Fruit fly (Drosophila melanogaster) whole organism, embryonic: ENCODE results near the gene Gdh.

Experiments
- Aef1 ChIP-seq: fragments of 200-800 bp; sonication (Bioruptor generic); IDR thresholded peaks from 3 replicates; pipeline ENCODE4 v1.3.6; 2022; ENCODE audit warnings: missing biosample characterization, missing genetic modification characterization
- Asciz ChIP-seq: fragments of 200-800 bp; sonication (Bioruptor generic); optimal IDR thresholded peaks from 2 replicates; lab custom pipeline; 2017; ENCODE audit warnings: missing biosample characterization, mild to moderate bottlenecking, missing genetic modification characterization, missing genetic modification reagents
- CG10147 ChIP-seq: fragments of 200-800 bp; sonication (Bioruptor generic); optimal IDR thresholded peaks from 2 replicates; lab custom pipeline; 2019; ENCODE audit warnings: missing biosample characterization, mild to moderate bottlenecking, missing genetic modification characterization, moderate library complexity
- CG12071 ChIP-seq: fragments of 200-800 bp; sonication (Bioruptor generic); optimal IDR thresholded peaks from 3 replicates; lab custom pipeline; 2018; ENCODE audit warnings: missing biosample characterization, mild to moderate bottlenecking, missing genetic modification characterization
- CG13424 ChIP-seq: fragments of 200-800 bp; sonication (Bioruptor generic); optimal IDR thresholded peaks from 2 replicates; lab custom pipeline; 2019; ENCODE audit warnings: missing biosample characterization, mild to moderate bottlenecking, missing genetic modification characterization, moderate library complexity
- CG14667 ChIP-seq: fragments of 200-800 bp; sonication (Bioruptor generic); IDR thresholded peaks from 2 replicates; pipeline ENCODE4 v1.3.6; 2022; ENCODE audit warnings: missing biosample characterization, missing genetic modification characterization
- CG15514 ChIP-seq: fragments of 200-800 bp; sonication (Bioruptor generic); optimal IDR thresholded peaks from 3 replicates; lab custom pipeline; 2017; ENCODE audit warnings: missing biosample characterization, missing genetic modification characterization, mild to moderate bottlenecking, moderate library complexity, missing genetic modification reagents
- CG1603 ChIP-seq: fragments of 200-800 bp; sonication (Bioruptor generic); optimal IDR thresholded peaks from 2 replicates; lab custom pipeline; 2019; ENCODE audit warnings: missing biosample characterization, mild to moderate bottlenecking, missing genetic modification characterization, moderate library complexity
- CG17385 ChIP-seq: fragments of 200-800 bp; sonication (Bioruptor generic); optimal IDR thresholded peaks from 3 replicates; lab custom pipeline; 2018; ENCODE audit warnings: missing biosample characterization, mild to moderate bottlenecking, missing genetic modification characterization
- CG17912 ChIP-seq: fragments of 200-800 bp; sonication (Bioruptor generic); optimal IDR thresholded peaks from 2 replicates; lab custom pipeline; 2018; ENCODE audit warnings: missing biosample characterization, mild to moderate bottlenecking, missing genetic modification characterization
- CG18619 ChIP-seq: fragments of 200-800 bp; sonication (Bioruptor generic); optimal IDR thresholded peaks from 3 replicates; lab custom pipeline; 2017; ENCODE audit warnings: missing biosample characterization, mild to moderate bottlenecking, missing genetic modification characterization
- CG3065 ChIP-seq: fragments of 200-800 bp; sonication (Bioruptor generic); optimal IDR thresholded peaks from 2 replicates; lab custom pipeline; 2016; ENCODE audit warnings: missing biosample characterization, missing genetic modification characterization
- CG31365 ChIP-seq: fragments of 200-800 bp; sonication (Bioruptor generic); optimal IDR thresholded peaks from 2 replicates; lab custom pipeline; 2018; ENCODE audit warnings: missing biosample characterization, mild to moderate bottlenecking, missing genetic modification characterization
- CG4282 ChIP-seq: fragments of 200-800 bp; sonication (Bioruptor generic); optimal IDR thresholded peaks from 2 replicates; lab custom pipeline; 2016; ENCODE audit warnings: missing biosample characterization, missing genetic modification characterization
- CG4820 ChIP-seq: fragments of 200-800 bp; sonication (Bioruptor generic); optimal IDR thresholded peaks from 3 replicates; lab custom pipeline; 2016; ENCODE audit warnings: missing biosample characterization, missing genetic modification characterization
- CG5245 ChIP-seq: fragments of 200-800 bp; sonication (Bioruptor generic); optimal IDR thresholded peaks from 3 replicates; lab custom pipeline; 2016; ENCODE audit warnings: missing biosample characterization, missing genetic modification characterization
- CG6791 ChIP-seq: fragments of 200-800 bp; sonication (Bioruptor generic); IDR thresholded peaks from 3 replicates; pipeline ENCODE4 v1.3.6; 2022; ENCODE audit warnings: missing biosample characterization, missing genetic modification characterization; ENCODE audit not compliant: partially characterized antibody
- CG7271 ChIP-seq: fragments of 200-800 bp; sonication (Bioruptor generic); optimal IDR thresholded peaks from 2 replicates; lab custom pipeline; 2018; ENCODE audit warnings: missing biosample characterization, mild to moderate bottlenecking, missing genetic modification characterization, moderate library complexity
- CG8089 ChIP-seq: fragments of 200-800 bp; sonication (Bioruptor generic); optimal IDR thresholded peaks from 3 replicates; lab custom pipeline; 2016; ENCODE audit warnings: missing biosample characterization, missing genetic modification characterization
- CG9215 ChIP-seq: fragments of 200-800 bp; sonication (Bioruptor generic); IDR thresholded peaks from 2 replicates; pipeline ENCODE4 v1.3.6; 2022; ENCODE audit warnings: missing biosample characterization, missing genetic modification characterization
- CG9797 ChIP-seq: fragments of 200-800 bp; sonication (Bioruptor generic); optimal IDR thresholded peaks from 3 replicates; lab custom pipeline; 2018; ENCODE audit warnings: missing biosample characterization, mild to moderate bottlenecking, missing genetic modification characterization
- CG9876 ChIP-seq: fragments of 200-800 bp; sonication (Bioruptor generic); optimal IDR thresholded peaks from 2 replicates; lab custom pipeline; 2016; ENCODE audit warnings: missing biosample characterization, missing genetic modification characterization
- CHES-1-like ChIP-seq: fragments of 200-800 bp; sonication (Bioruptor generic); optimal IDR thresholded peaks from 2 replicates; lab custom pipeline; 2016; ENCODE audit warnings: missing biosample characterization, missing genetic modification characterization
- Camta ChIP-seq: fragments of 200-800 bp; sonication (Bioruptor generic); optimal IDR thresholded peaks from 2 replicates; lab custom pipeline; 2016; ENCODE audit warnings: missing biosample characterization, missing genetic modification characterization
- Dref ChIP-seq: fragments of 200-800 bp; sonication (Bioruptor generic); IDR thresholded peaks from 2 replicates; pipeline ENCODE4 v1.3.6; 2022; ENCODE audit warnings: missing biosample characterization, missing genetic modification characterization
- Ets97D ChIP-seq: fragments of 200-800 bp; sonication (Bioruptor generic); optimal IDR thresholded peaks from 3 replicates; lab custom pipeline; 2016; ENCODE audit warnings: missing biosample characterization, missing genetic modification characterization
- Fer1 ChIP-seq: fragments of 200-800 bp; sonication (Bioruptor generic); optimal IDR thresholded peaks from 2 replicates; lab custom pipeline; 2017; ENCODE audit warnings: missing biosample characterization, mild to moderate bottlenecking, missing genetic modification characterization
- Gug ChIP-seq: fragments of 200-800 bp; sonication (Bioruptor generic); IDR thresholded peaks from 4 replicates; pipeline ENCODE4 v1.3.6; 2022; ENCODE audit warnings: missing biosample characterization, missing genetic modification characterization
- Kr ChIP-seq: fragments of 200-800 bp; sonication (Bioruptor generic); optimal IDR thresholded peaks from 2 replicates; lab custom pipeline; 2017; ENCODE audit warnings: missing biosample characterization, mild to moderate bottlenecking, missing genetic modification characterization
- Lpt ChIP-seq: fragments of >200 bp; optimal IDR thresholded peaks from 2 replicates; lab custom pipeline; 2018; ENCODE audit warnings: missing biosample characterization, missing genetic modification characterization
- Neu2 ChIP-seq: fragments of 200-800 bp; sonication (Bioruptor generic); optimal IDR thresholded peaks from 3 replicates; lab custom pipeline; 2016; ENCODE audit warnings: missing biosample characterization, missing genetic modification characterization, borderline replicate concordance
- Oaz ChIP-seq: fragments of 200-800 bp; sonication (Bioruptor generic); IDR thresholded peaks from 2 replicates; pipeline ENCODE4 v1.3.6; 2022; ENCODE audit warnings: missing biosample characterization, missing genetic modification characterization
- PHDP ChIP-seq: fragments of 200-800 bp; sonication (Bioruptor generic); optimal IDR thresholded peaks from 3 replicates; lab custom pipeline; 2018; ENCODE audit warnings: missing biosample characterization, mild to moderate bottlenecking, missing genetic modification characterization, moderate library complexity
- Rfx ChIP-seq: fragments of 200-800 bp; sonication (Bioruptor generic); IDR thresholded peaks from 2 replicates; pipeline ENCODE4 v1.3.6; 2022; ENCODE audit warnings: missing biosample characterization, missing genetic modification characterization
- Side ChIP-seq: fragments of 200-800 bp; sonication (Bioruptor generic); optimal IDR thresholded peaks from 2 replicates; lab custom pipeline; 2016; ENCODE audit warnings: missing biosample characterization, missing genetic modification characterization
- Vsx1 ChIP-seq: fragments of 200-800 bp; sonication (Bioruptor generic); optimal IDR thresholded peaks from 2 replicates; lab custom pipeline; 2017; ENCODE audit warnings: missing biosample characterization, mild to moderate bottlenecking, missing genetic modification characterization, missing genetic modification reagents
- Xbp1 ChIP-seq: fragments of 200-800 bp; sonication (Bioruptor generic); optimal IDR thresholded peaks from 3 replicates; lab custom pipeline; 2016; ENCODE audit warnings: missing biosample characterization, mild to moderate bottlenecking, missing genetic modification characterization
- aop ChIP-seq: fragments of 200-800 bp; sonication (Bioruptor generic); IDR thresholded peaks from 2 replicates; pipeline ENCODE4 v1.3.6; 2022; ENCODE audit warnings: missing biosample characterization, missing genetic modification characterization
- btn ChIP-seq: fragments of 200-800 bp; sonication (Bioruptor generic); optimal IDR thresholded peaks from 2 replicates; lab custom pipeline; 2016; ENCODE audit warnings: missing biosample characterization, missing genetic modification characterization
- crol ChIP-seq: fragments of 200-800 bp; sonication (Bioruptor generic); IDR thresholded peaks from 2 replicates; pipeline ENCODE4 v1.3.6; 2022; ENCODE audit warnings: missing biosample characterization, missing genetic modification characterization
- danr ChIP-seq: fragments of 200-800 bp; sonication (Bioruptor generic); IDR thresholded peaks from 2 replicates; pipeline ENCODE4 v1.3.6; 2022; ENCODE audit warnings: missing biosample characterization, missing genetic modification characterization
- eyg ChIP-seq: fragments of 200-800 bp; sonication (Bioruptor generic); optimal IDR thresholded peaks from 3 replicates; lab custom pipeline; 2016; ENCODE audit warnings: missing biosample characterization, missing genetic modification characterization
- h ChIP-seq: fragments of >200 bp; optimal IDR thresholded peaks from 2 replicates; lab custom pipeline; 2017
- jing ChIP-seq: fragments of 200-800 bp; sonication (Bioruptor generic); optimal IDR thresholded peaks from 2 replicates; lab custom pipeline; 2018; ENCODE audit warnings: missing biosample characterization, mild to moderate bottlenecking, missing genetic modification characterization
- lab ChIP-seq: fragments of 200-800 bp; sonication (Bioruptor generic); optimal IDR thresholded peaks from 3 replicates; lab custom pipeline; 2017; ENCODE audit warnings: missing biosample characterization, missing genetic modification characterization, mild to moderate bottlenecking, moderate library complexity, missing genetic modification reagents
- pho ChIP-seq: fragments of 200-800 bp; sonication (Bioruptor generic); optimal IDR thresholded peaks from 2 replicates; lab custom pipeline; 2016; ENCODE audit warnings: missing biosample characterization, missing genetic modification characterization
- sim ChIP-seq: fragments of 200-800 bp; sonication (Bioruptor generic); IDR thresholded peaks from 2 replicates; pipeline ENCODE4 v1.3.6; 2022; ENCODE audit warnings: missing biosample characterization, missing genetic modification characterization
- sob ChIP-seq: fragments of 200-800 bp; sonication (Bioruptor generic); IDR thresholded peaks from 2 replicates; pipeline ENCODE4 v1.3.6; 2022; ENCODE audit warnings: missing biosample characterization, missing genetic modification characterization
- tap ChIP-seq: fragments of 200-800 bp; optimal IDR thresholded peaks from 3 replicates; lab custom pipeline; 2019; ENCODE audit warnings: missing biosample characterization, mild to moderate bottlenecking, missing genetic modification characterization, moderate library complexity
- zfh2 ChIP-seq: fragments of 200-800 bp; sonication (Bioruptor generic); optimal IDR thresholded peaks from 2 replicates; lab custom pipeline; 2016; ENCODE audit warnings: missing biosample characterization, missing genetic modification characterization

Gene Gdh

dm6 chr3R:23922502-23923350 is 20.2 kb downstream of the Gdh start, which contains the start of the genes sba and CG31141 (continued):
- TF ChIP-seq CG10147 (peak; percentile 45), Gug (no peak), eyg (GFP tag; lab: Kevin White, UChicago) (no peak), Side (GFP tag; lab: Kevin White, UChicago) (no peak), Xbp1 (GFP tag; lab: Kevin White, UChicago) (peak; percentile 0), Ets97D (peak; percentile 84), CG7271 (tag; lab: Kevin White, UChicago) (no peak), CG15514 (GFP tag; lab: Kevin White, UChicago) (peak; percentile 71), CG17912 (peak; percentile 46), sob (peak; percentile 41; the same call in 1 of the 2 replicates), Neu2 (GFP tag; lab: Kevin White, UChicago) (no peak), Kr (no peak), Vsx1 (no peak), CG3065 (no peak), PHDP (tag; lab: Kevin White, UChicago) (peak; percentile 27), CG9876 (GFP tag; lab: Kevin White, UChicago) (peak; percentile 9), CG12071 (GFP tag; lab: Kevin White, UChicago) (no peak), Lpt (GFP tag; lab: Kevin White, UChicago) (no peak), CG9797 (GFP tag; lab: Kevin White, UChicago) (peak; percentile 76), CG18619 (peak; percentile 21), zfh2 (GFP tag; lab: Kevin White, UChicago) (no peak), tap (tag; lab: Kevin White, UChicago) (peak; percentile 16), pho (no peak), crol (GFP tag; lab: Robert Waterston, UW) (no peak), CG4282 (GFP tag; lab: Kevin White, UChicago) (no peak), jing (GFP tag; lab: Kevin White, UChicago) (no peak), CG1603 (tag; lab: Kevin White, UChicago) (peak; percentile 80), h (lab: Kevin White, UChicago) (no peak), CG17385 (peak; percentile 32), CG4820 (GFP tag; lab: Kevin White, UChicago) (no peak), Rfx (GFP tag; lab: Robert Waterston, UW) (peak; percentile 40; the same call in 1 of the 2 replicates), CG8089 (GFP tag; lab: Kevin White, UChicago) (no peak), CG14667 (GFP tag; lab: Robert Waterston, UW) (no peak), Fer1 (peak; percentile 48), CHES-1-like (GFP tag; lab: Kevin White, UChicago) (peak; percentile 13), Dref (GFP tag; lab: Robert Waterston, UW) (peak; percentile 100), Camta (GFP tag; lab: Kevin White, UChicago) (no peak), CG31365 (tag; lab: Kevin White, UChicago) (no peak), danr (no peak), Asciz (GFP tag; lab: Kevin White, UChicago) (no peak), btn (GFP tag; lab: Kevin White, UChicago) (no peak), CG13424 (tag; lab: Kevin White, UChicago) (no peak), Oaz (GFP tag; lab: Robert Waterston, UW) (no peak), aop (GFP tag; lab: Robert Waterston, UW) (no peak), Aef1 (GFP tag; lab: Robert Waterston, UW) (peak; percentile 69), sim (GFP tag; lab: Robert Waterston, UW) (no peak), lab (no peak), CG6791 (peak; percentile 94), CG9215 (GFP tag; lab: Robert Waterston, UW) (no peak), CG5245 (GFP tag; lab: Kevin White, UChicago) (no peak)
